In the genomic region with DNA sequence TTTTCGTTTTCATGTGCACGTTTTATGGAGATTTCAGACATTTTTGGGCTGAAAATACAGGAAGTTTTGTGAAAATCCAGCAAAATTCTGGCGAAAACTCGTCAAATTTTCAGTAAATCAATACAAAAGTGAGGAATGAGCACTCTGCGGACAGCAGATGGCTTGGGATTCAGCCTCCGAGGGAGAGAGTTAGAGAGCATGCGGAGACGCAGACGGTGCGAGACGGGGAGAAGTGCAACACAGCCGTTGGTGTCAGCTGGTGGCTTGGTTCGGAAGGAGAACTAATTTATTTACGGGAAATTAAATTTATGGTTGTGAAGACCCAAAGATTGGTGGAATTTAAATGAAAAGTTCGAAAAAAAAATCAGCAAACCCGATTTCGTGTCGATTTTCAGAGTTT, we compare ENCODE assay signal across 5 worm cellular contexts.
TF ChIP-seq lines count a peak whose summit lies in the region.

A gene (minus strand): TSS at position 109 of the 400 bp plus-strand sequence.

TF ChIP-seq in whole organism, L1 larva, 84 proteins besides CTCF, POLR2A, EP300 and RAD21:
- TF ChIP-seq pqm-1 (tag; optimal IDR thresholded peaks at IDR 0.05; lab: Kevin White, UChicago) (no peak), tbx-2 (tag; optimal IDR thresholded peaks at IDR 0.05; lab: Kevin White, UChicago) (peak; percentile 18), efl-1 (optimal IDR thresholded peaks at IDR 0.05; lab: Kevin White, UChicago) (peak in 1 of 2 experiments; percentile 5), efl-1 (GFP tag; optimal IDR thresholded peaks at IDR 0.05 in 1 of 2; lab: Kevin White, UChicago) (no peak), egl-13 (tag; optimal IDR thresholded peaks at IDR 0.05; lab: Kevin White, UChicago) (no peak), nhr-19 (GFP tag; conservative IDR thresholded peaks at IDR 0.05; lab: Robert Waterston, UW) (0 out of 2 replicates have a peak, but pooled peaks have one; percentile 11), lin-14 (GFP tag; optimal IDR thresholded peaks at IDR 0.05; lab: Kevin White, UChicago) (peak; percentile 46), hlh-17 (GFP tag; optimal IDR thresholded peaks at IDR 0.05; lab: Kevin White, UChicago; ENCODE audit: borderline replicate concordance) (no peak), snu-23 (GFP tag; optimal IDR thresholded peaks at IDR 0.05; lab: Kevin White, UChicago) (peak; percentile 16), nhr-47 (tag; optimal IDR thresholded peaks at IDR 0.05; lab: Kevin White, UChicago) (peak; percentile 9), rnt-1 (tag; optimal IDR thresholded peaks at IDR 0.05; lab: Kevin White, UChicago) (peak; percentile 60), xbp-1 (tag; optimal IDR thresholded peaks at IDR 0.05; lab: Kevin White, UChicago) (no peak), ztf-11 (tag; optimal IDR thresholded peaks at IDR 0.05; lab: Kevin White, UChicago) (peak in 1 of 2 experiments; percentile 23), lin-13 (GFP tag; optimal IDR thresholded peaks at IDR 0.05; lab: Kevin White, UChicago) (no peak)

TF ChIP-seq in whole organism, L3 larva, 47 proteins besides CTCF, POLR2A, EP300 and RAD21:
- TF ChIP-seq snpc-4 (tag; optimal IDR thresholded peaks at IDR 0.05; lab: Kevin White, UChicago), result no peak
- peak; percentile 33 for TF ChIP-seq nfya-1 (tag; optimal IDR thresholded peaks at IDR 0.05; lab: Kevin White, UChicago; ENCODE audit: insufficient read depth)
- no peak for TF ChIP-seq ztf-11 (tag; optimal IDR thresholded peaks at IDR 0.05; lab: Kevin White, UChicago)
- TF ChIP-seq lin-39 (tag; optimal IDR thresholded peaks at IDR 0.05; lab: Kevin White, UChicago), result peak; percentile 68
- TF ChIP-seq elt-3 (tag; optimal IDR thresholded peaks at IDR 0.05; lab: Kevin White, UChicago), result no peak
- no peak for TF ChIP-seq nhr-76 (tag; optimal IDR thresholded peaks at IDR 0.05; lab: Kevin White, UChicago)
- TF ChIP-seq skn-1 (tag; optimal IDR thresholded peaks at IDR 0.05; lab: Kevin White, UChicago), result no peak
- no peak for TF ChIP-seq mml-1 (tag; optimal IDR thresholded peaks at IDR 0.05; lab: Kevin White, UChicago)
- TF ChIP-seq hmg-11 (tag; optimal IDR thresholded peaks at IDR 0.05; lab: Kevin White, UChicago), result peak; percentile 20

TF ChIP-seq in whole organism, early embryonic, 17 proteins besides CTCF, POLR2A, EP300 and RAD21:
- TF ChIP-seq aly-1 (tag; optimal IDR thresholded peaks at IDR 0.05; lab: Kevin White, UChicago) (no peak), tra-4 (tag; optimal IDR thresholded peaks at IDR 0.05; lab: Kevin White, UChicago) (no peak), F13C5.2 (tag; optimal IDR thresholded peaks at IDR 0.05; lab: Kevin White, UChicago) (peak; percentile 43), hnd-1 (tag; optimal IDR thresholded peaks at IDR 0.05; lab: Kevin White, UChicago) (no peak)

TF ChIP-seq in whole organism, midembryonic, 9 proteins besides CTCF, POLR2A, EP300 and RAD21:
- 0 out of 2 replicates have a peak, but pooled peaks have one; percentile 14 for TF ChIP-seq T22C8.4 (GFP tag; IDR thresholded peaks at IDR 0.05; lab: Robert Waterston, UW)
- TF ChIP-seq med-1 (GFP tag; optimal IDR thresholded peaks at IDR 0.05; lab: Kevin White, UChicago; ENCODE audit: insufficient read depth), result no peak
- no peak for TF ChIP-seq ref-1 (GFP tag; conservative IDR thresholded peaks at IDR 0.05; lab: Robert Waterston, UW)
- no peak for TF ChIP-seq cog-1 (tag; optimal IDR thresholded peaks at IDR 0.05; lab: Kevin White, UChicago)
- TF ChIP-seq ztf-23 (GFP tag; IDR thresholded peaks at IDR 0.05; lab: Robert Waterston, UW), result no peak

TF ChIP-seq in whole organism, young adult, 124 proteins besides CTCF, POLR2A, EP300 and RAD21:
- TF ChIP-seq dox-1 (GFP tag; IDR thresholded peaks at IDR 0.05; lab: Robert Waterston, UW) (no peak), hmg-1.2 (GFP tag; IDR thresholded peaks at IDR 0.05; lab: Robert Waterston, UW) (peak; percentile 63; the same call in 1 of the 2 replicates), lsy-27 (tag; optimal IDR thresholded peaks at IDR 0.05; lab: Kevin White, UChicago; ENCODE audit: borderline replicate concordance, insufficient read depth) (no peak), zfh-2 (GFP tag; conservative IDR thresholded peaks at IDR 0.05; lab: Robert Waterston, UW) (0 out of 2 replicates have a peak, but pooled peaks have one; percentile 38), let-607 (tag; optimal IDR thresholded peaks at IDR 0.05; lab: Kevin White, UChicago) (no peak), chd-7 (tag; optimal IDR thresholded peaks at IDR 0.05; lab: Kevin White, UChicago) (no peak), let-526 (GFP tag; IDR thresholded peaks at IDR 0.05; lab: Robert Waterston, UW) (no peak), ztf-25 (GFP tag; IDR thresholded peaks at IDR 0.05; lab: Robert Waterston, UW) (no peak), attf-6 (GFP tag; IDR thresholded peaks at IDR 0.05; lab: Robert Waterston, UW) (no peak)
